Worm (Caenorhabditis elegans) whole organism, young adult: ENCODE results near the gene C28G1.2.

Experiments used
- B0261.1 ChIP-seq: sonication (generic microtip); optimal IDR thresholded peaks from 2 replicates; lab custom pipeline; 2016; ENCODE audit warnings: mild to moderate bottlenecking, missing genetic modification characterization, moderate library complexity, missing compliant biosample characterization
- B0336.3 ChIP-seq: fragments of 200-800 bp; sonication (Bioruptor generic); IDR thresholded peaks from 2 replicates; pipeline ENCODE4 v1.3.6; 2022; ENCODE audit warnings: missing genetic modification characterization, missing compliant biosample characterization
- C06A6.2 ChIP-seq: fragments of 200-800 bp; sonication (Bioruptor generic); conservative IDR thresholded peaks from 2 replicates; pipeline ENCODE4 v1.3.6; 2022; ENCODE audit warnings: missing genetic modification characterization, missing compliant biosample characterization
- F37B4.10 ChIP-seq: fragments of 200-800 bp; sonication (Bioruptor generic); IDR thresholded peaks from 2 replicates; pipeline ENCODE4 v1.3.6; 2022; ENCODE audit warnings: missing genetic modification characterization, missing compliant biosample characterization
- T07F8.4 ChIP-seq: sonication (generic microtip); optimal IDR thresholded peaks from 2 replicates; lab custom pipeline; 2016; ENCODE audit warnings: mild to moderate bottlenecking, missing genetic modification characterization, moderate library complexity, missing compliant biosample characterization
- Y56A3A.18 ChIP-seq: fragments of 200-800 bp; sonication (Bioruptor generic); IDR thresholded peaks from 2 replicates; pipeline ENCODE4 v1.3.6; 2022; ENCODE audit warnings: missing genetic modification reagents, missing genetic modification characterization, missing compliant biosample characterization
- Y67H2A.10 ChIP-seq: fragments of 200-800 bp; sonication (Bioruptor generic); conservative IDR thresholded peaks from 2 replicates; pipeline ENCODE4 v1.3.6; 2022; ENCODE audit warnings: missing genetic modification reagents, missing genetic modification characterization, missing compliant biosample characterization
- aptf-2 ChIP-seq: fragments of 200-800 bp; sonication (Bioruptor generic); conservative IDR thresholded peaks from 2 replicates; pipeline ENCODE4 v1.3.6; 2022; ENCODE audit warnings: missing genetic modification reagents, missing genetic modification characterization, missing compliant biosample characterization
- athp-1 ChIP-seq: sonication (generic microtip); optimal IDR thresholded peaks from 2 replicates; lab custom pipeline; 2017; ENCODE audit warnings: mild to moderate bottlenecking, missing genetic modification characterization, missing compliant biosample characterization
- attf-5 ChIP-seq: fragments of 200-800 bp; sonication (Bioruptor generic); optimal IDR thresholded peaks from 2 replicates; lab custom pipeline; 2018; ENCODE audit warnings: mild to moderate bottlenecking, missing genetic modification characterization, missing compliant biosample characterization
- cebp-1 ChIP-seq, 2 experiments: fragments of 200-800 bp in 1 of 2; sonication (Bioruptor generic) in 1 of 2; sonication (generic microtip) in 1 of 2; IDR thresholded peaks in 1 of 2; optimal IDR thresholded peaks in 1 of 2; 2 replicates each; pipeline versions ENCODE4 v1.3.6 to Lab custom; 2017 to 2022; ENCODE audit warnings: missing compliant biosample characterization in 2 of 2, missing genetic modification characterization in 2 of 2, mild to moderate bottlenecking in 1 of 2, missing genetic modification reagents in 1 of 2, moderate library complexity in 1 of 2
- ceh-100 ChIP-seq: fragments of 200-800 bp; sonication (Bioruptor generic); IDR thresholded peaks from 2 replicates; pipeline ENCODE4 v1.3.6; 2022; ENCODE audit warnings: missing genetic modification reagents, missing genetic modification characterization, missing compliant biosample characterization
- ceh-91 ChIP-seq: fragments of 200-800 bp; sonication (Bioruptor generic); IDR thresholded peaks from 2 replicates; pipeline ENCODE4 v1.3.6; 2022; ENCODE audit warnings: missing genetic modification reagents, missing genetic modification characterization, missing compliant biosample characterization
- die-1 ChIP-seq: sonication (generic microtip); optimal IDR thresholded peaks from 2 replicates; lab custom pipeline; 2016; ENCODE audit warnings: missing genotype, mild to moderate bottlenecking, missing genetic modification characterization, missing compliant biosample characterization
- dpff-1 ChIP-seq: sonication (generic microtip); optimal IDR thresholded peaks from 2 replicates; lab custom pipeline; 2017; ENCODE audit warnings: mild to moderate bottlenecking, missing genetic modification characterization, missing compliant biosample characterization
- ekl-4 ChIP-seq: fragments of 200-800 bp; sonication (Bioruptor generic); IDR thresholded peaks from 2 replicates; pipeline ENCODE4 v1.3.6; 2022; ENCODE audit warnings: missing genetic modification reagents, missing genetic modification characterization, missing compliant biosample characterization
- hsf-1 ChIP-seq: fragments of 200-800 bp; sonication (Bioruptor generic); IDR thresholded peaks from 2 replicates; pipeline ENCODE4 v1.3.6; 2022; ENCODE audit warnings: missing genetic modification reagents, missing genetic modification characterization, missing compliant biosample characterization
- lag-1 ChIP-seq: fragments of 200-800 bp; sonication (Bioruptor generic); IDR thresholded peaks from 2 replicates; pipeline ENCODE4 v1.3.6; 2022; ENCODE audit warnings: missing genetic modification reagents, missing genetic modification characterization, missing compliant biosample characterization
- let-607 ChIP-seq, 2 experiments: fragments of 200-800 bp in 1 of 2; sonication (Bioruptor generic) in 1 of 2; sonication (generic microtip) in 1 of 2; optimal IDR thresholded peaks; 2 replicates each; lab custom pipeline; 2016 to 2018; ENCODE audit warnings: mild to moderate bottlenecking in 2 of 2, missing compliant biosample characterization in 2 of 2, missing genetic modification characterization in 2 of 2, moderate library complexity in 2 of 2, missing genotype in 1 of 2
- lin-35 ChIP-seq, 3 experiments: fragments of 150-350 bp in 2 of 3; sonication (generic microtip) in 1 of 3; optimal IDR thresholded peaks; 2 replicates each; lab custom pipeline; 2014 to 2018; ENCODE audit warnings: missing biosample characterization in 3 of 3, missing genetic modification characterization in 3 of 3, missing genetic modification reagents in 3 of 3
- lin-40 ChIP-seq: sonication (generic microtip); optimal IDR thresholded peaks from 2 replicates; lab custom pipeline; 2016; ENCODE audit warnings: missing genetic modification characterization, mild to moderate bottlenecking, missing compliant biosample characterization, missing genotype, missing genetic modification reagents
- lir-1 ChIP-seq: fragments of 200-800 bp; sonication (Bioruptor generic); conservative IDR thresholded peaks from 2 replicates; pipeline ENCODE4 v1.3.6; 2022; ENCODE audit warnings: missing genetic modification reagents, missing genetic modification characterization, missing compliant biosample characterization
- madf-10 ChIP-seq: sonication (generic microtip); optimal IDR thresholded peaks from 2 replicates; lab custom pipeline; 2016; ENCODE audit warnings: mild to moderate bottlenecking, missing genetic modification characterization, missing compliant biosample characterization
- madf-3 ChIP-seq: fragments of 200-800 bp; sonication (Bioruptor generic); IDR thresholded peaks from 2 replicates; pipeline ENCODE4 v1.3.6; 2022; ENCODE audit warnings: missing genetic modification reagents, missing genetic modification characterization, missing compliant biosample characterization
- mcd-1 ChIP-seq: fragments of 200-800 bp; sonication (Bioruptor generic); IDR thresholded peaks from 2 replicates; pipeline ENCODE4 v1.3.6; 2022; ENCODE audit warnings: missing genetic modification reagents, missing genetic modification characterization, missing compliant biosample characterization
- mxl-1 ChIP-seq: sonication (generic microtip); optimal IDR thresholded peaks from 2 replicates; lab custom pipeline; 2016; ENCODE audit warnings: missing genetic modification characterization, missing compliant biosample characterization
- nfya-1 ChIP-seq: sonication (generic microtip); optimal IDR thresholded peaks from 2 replicates; lab custom pipeline; 2017; ENCODE audit warnings: antibody characterized with exemption, missing compliant biosample characterization, missing genetic modification characterization, borderline replicate concordance; ENCODE audit not compliant: insufficient read depth
- nhr-179 ChIP-seq: sonication (generic microtip); optimal IDR thresholded peaks from 2 replicates; lab custom pipeline; 2016; ENCODE audit warnings: mild to moderate bottlenecking, missing genetic modification characterization, missing compliant biosample characterization
- nhr-27 ChIP-seq: fragments of 200-800 bp; sonication (Bioruptor generic); optimal IDR thresholded peaks from 2 replicates; lab custom pipeline; 2018; ENCODE audit warnings: mild to moderate bottlenecking, missing genetic modification characterization, moderate library complexity, missing compliant biosample characterization
- nhr-80 ChIP-seq: sonication (generic microtip); optimal IDR thresholded peaks from 2 replicates; lab custom pipeline; 2016; ENCODE audit warnings: missing genetic modification characterization, missing compliant biosample characterization
- rec-8 ChIP-seq, 2 experiments: sonication (generic microtip); optimal IDR thresholded peaks; 2 replicates each; lab custom pipeline; 2016; ENCODE audit warnings: mild to moderate bottlenecking in 2 of 2, missing genetic modification characterization in 2 of 2, missing genetic modification reagents in 2 of 2, missing genotype in 2 of 2, missing biosample characterization in 1 of 2, missing compliant biosample characterization in 1 of 2, moderate library complexity in 1 of 2
- repo-1 ChIP-seq: sonication (generic microtip); optimal IDR thresholded peaks from 2 replicates; lab custom pipeline; 2017; ENCODE audit warnings: mild to moderate bottlenecking, missing genetic modification characterization, missing compliant biosample characterization
- tbp1 ChIP-seq: fragments of 200-800 bp; sonication (Bioruptor generic); optimal IDR thresholded peaks from 2 replicates; lab custom pipeline; 2018; ENCODE audit warnings: mild to moderate bottlenecking, missing genetic modification characterization, missing compliant biosample characterization
- unc-130 ChIP-seq: sonication (generic microtip); optimal IDR thresholded peaks from 2 replicates; lab custom pipeline; 2016; ENCODE audit warnings: missing genetic modification reagents, missing genetic modification characterization, missing compliant biosample characterization
- unc-62 ChIP-seq: fragments of 150-350 bp; optimal IDR thresholded peaks from 2 replicates; lab custom pipeline; 2014; ENCODE audit warnings: missing biosample characterization, missing genetic modification reagents, missing genetic modification characterization

C28G1.2 gene

DNA sequence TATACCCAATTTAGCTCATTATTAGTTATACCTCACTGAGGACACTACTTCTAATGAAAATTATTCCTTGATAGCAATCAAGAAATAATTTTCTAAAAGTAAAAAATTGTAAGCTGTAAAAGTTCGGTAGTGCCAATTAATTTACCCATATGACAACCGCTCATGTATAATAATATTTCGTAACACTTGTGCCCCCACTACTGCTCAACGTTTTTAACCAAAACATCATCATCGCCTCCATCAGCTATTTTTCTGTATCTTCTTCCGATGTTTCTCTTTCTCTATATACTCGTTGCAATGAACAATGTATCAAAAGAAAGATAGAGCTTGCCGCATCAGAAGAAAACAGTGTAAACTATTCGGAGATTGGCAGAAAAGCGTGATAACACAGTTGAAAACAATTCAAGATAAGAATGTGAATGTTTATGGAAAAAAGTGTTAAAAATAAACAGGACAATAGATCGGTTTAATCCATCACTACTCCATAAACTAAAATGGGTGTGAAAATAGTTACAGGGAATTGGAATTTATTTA, 48.1 kb upstream of the C28G1.2 start:
- TF ChIP-seq nfya-1 (tag; lab: Kevin White, UChicago) (no peak), cebp-1 (GFP tag; IDR thresholded peaks at IDR 0.05; lab: Robert Waterston, UW) (peak; percentile 65), cebp-1 (tag; optimal IDR thresholded peaks at IDR 0.05; lab: Kevin White, UChicago) (peak; percentile 70), lin-40 (tag; lab: Kevin White, UChicago) (peak; percentile 14), rec-8 (tag; optimal IDR thresholded peaks at IDR 0.05; lab: Kevin White, UChicago) (no peak), unc-130 (GFP tag; lab: Kevin White, UChicago) (no peak), nhr-80 (tag; lab: Kevin White, UChicago) (peak; percentile 15)

ce11 chrX:8789014-8789506, 46.8 kb upstream of the C28G1.2 start, which contains the start of gene unc-27:
Gene unc-27, plus strand, starts transcription at chrX:8789456.
- no peak for TF ChIP-seq aptf-2
- no peak for TF ChIP-seq let-607 (tag; optimal IDR thresholded peaks at IDR 0.05; lab: Kevin White, UChicago)
- TF ChIP-seq lin-35 (GFP tag; optimal IDR thresholded peaks at IDR 0.05; lab: Kevin White, UChicago) = no peak
- TF ChIP-seq mxl-1 (tag; lab: Kevin White, UChicago) = no peak
- TF ChIP-seq tbp1 = no peak
- TF ChIP-seq unc-62 (GFP tag; lab: Kevin White, UChicago) = no peak
- no peak for TF ChIP-seq C06A6.2 (GFP tag; lab: Robert Waterston, UW)
- no peak for TF ChIP-seq Y56A3A.18 (GFP tag; lab: Robert Waterston, UW)
- TF ChIP-seq lag-1 (GFP tag; lab: Robert Waterston, UW) = no peak
- TF ChIP-seq athp-1 (tag; lab: Kevin White, UChicago) = no peak
- TF ChIP-seq F37B4.10 (GFP tag; lab: Robert Waterston, UW) = no peak
- TF ChIP-seq B0261.1 (tag; lab: Kevin White, UChicago) = no peak
- no peak for TF ChIP-seq ceh-91 (GFP tag; lab: Robert Waterston, UW)

ce11 chrX:8790093-8790492, 45.7 kb upstream of the C28G1.2 start:
- TF ChIP-seq madf-10 (tag; lab: Kevin White, UChicago) (no peak), nhr-27 (tag; lab: Kevin White, UChicago) (no peak), ceh-100 (GFP tag; lab: Robert Waterston, UW) (no peak), lir-1 (GFP tag; lab: Robert Waterston, UW) (no peak), B0336.3 (GFP tag; lab: Robert Waterston, UW) (no peak), dpff-1 (tag; lab: Kevin White, UChicago) (no peak), hsf-1 (GFP tag; lab: Robert Waterston, UW) (no peak), Y56A3A.18 (GFP tag; lab: Robert Waterston, UW) (no peak), Y67H2A.10 (GFP tag; lab: Robert Waterston, UW) (no peak), mcd-1 (GFP tag; lab: Robert Waterston, UW) (no peak), T07F8.4 (tag; lab: Kevin White, UChicago) (no peak), madf-3 (GFP tag; lab: Robert Waterston, UW) (no peak)

- TF ChIP-seq die-1 (tag; lab: Kevin White, UChicago) = no peak
- no peak for TF ChIP-seq Y67H2A.10 (GFP tag; lab: Robert Waterston, UW)
- peak; percentile 7 for TF ChIP-seq repo-1 (tag; lab: Kevin White, UChicago)
- TF ChIP-seq nhr-80 (tag; lab: Kevin White, UChicago) = peak; percentile 32
- no peak for TF ChIP-seq ekl-4
- peak; percentile 45 for TF ChIP-seq attf-5 (GFP tag; lab: Kevin White, UChicago)
- no peak for TF ChIP-seq nhr-179
- TF ChIP-seq mcd-1 (GFP tag; lab: Robert Waterston, UW) = peak; percentile 68
- TF ChIP-seq B0336.3 (GFP tag; lab: Robert Waterston, UW) = no peak
- no peak for TF ChIP-seq cebp-1 (GFP tag; IDR thresholded peaks at IDR 0.05; lab: Robert Waterston, UW)
- TF ChIP-seq cebp-1 (tag; optimal IDR thresholded peaks at IDR 0.05; lab: Kevin White, UChicago) = peak; percentile 44
Observed at ce11 chrX:8791821-8792220, 44.0 kb upstream of the C28G1.2 start, which contains the start of gene chup-1. Gene chup-1, plus strand, starts transcription at chrX:8792160.
